Worm (Caenorhabditis elegans): ENCODE measurements around the gene ZK742.6.

DNA sequence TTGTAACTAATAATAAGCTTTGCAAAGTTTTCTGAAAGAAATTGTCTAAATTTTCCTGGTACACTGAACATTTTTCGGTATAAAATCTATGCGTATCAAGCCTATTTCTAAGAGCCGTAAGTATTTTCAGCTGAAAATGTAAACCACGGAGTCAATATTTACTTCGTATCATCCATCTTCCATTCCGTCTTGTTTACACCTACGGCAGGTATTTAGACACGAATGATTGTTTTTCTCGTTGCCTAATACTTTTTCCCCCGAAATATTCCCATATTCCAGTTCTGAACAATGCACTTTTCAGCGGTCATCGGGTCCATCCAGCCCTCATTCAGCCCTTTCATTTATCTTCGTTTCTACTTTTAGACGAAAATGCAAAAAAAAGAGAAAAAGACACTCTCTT, 32.9 kb upstream of the ZK742.6 start:
- TF ChIP-seq hmg-11 (tag; optimal IDR thresholded peaks at IDR 0.05) = no peak
- TF ChIP-seq skn-1 (tag; optimal IDR thresholded peaks at IDR 0.05) = no peak
- no peak for TF ChIP-seq nhr-12 (tag; optimal IDR thresholded peaks at IDR 0.05)
- no peak for TF ChIP-seq tbx-2 (tag; optimal IDR thresholded peaks at IDR 0.05)
- no peak for TF ChIP-seq nhr-77 (tag; optimal IDR thresholded peaks at IDR 0.05)
- no peak for TF ChIP-seq nhr-43 (tag; optimal IDR thresholded peaks at IDR 0.05; ENCODE audit: poor library complexity, severe bottlenecking)
- TF ChIP-seq elt-1 (tag; optimal IDR thresholded peaks at IDR 0.05) = no peak
- TF ChIP-seq elt-3 (tag; optimal IDR thresholded peaks at IDR 0.05) = no peak
